Worm (Caenorhabditis elegans) whole organism, mixed stage, embryonic: Measurements from ENCODE around the gene rbm-22.

Experiments
- M03D4.4 ChIP-seq: sonication (generic microtip); optimal IDR thresholded peaks from 2 replicates; lab custom pipeline; 2017; ENCODE audit warnings: mild to moderate bottlenecking, missing genetic modification characterization, missing compliant biosample characterization
- blmp-1 ChIP-seq: fragments of 150-350 bp; optimal IDR thresholded peaks from 2 replicates; lab custom pipeline; 2014; ENCODE audit warnings: missing biosample characterization, missing genetic modification characterization
- ceh-39 ChIP-seq: fragments of 150-350 bp; optimal IDR thresholded peaks from 2 replicates; lab custom pipeline; 2014; ENCODE audit warnings: missing biosample characterization, missing genetic modification characterization
- ceh-43 ChIP-seq: fragments of 200-800 bp; sonication (Bioruptor generic); optimal IDR thresholded peaks from 2 replicates; lab custom pipeline; 2018; ENCODE audit warnings: mild to moderate bottlenecking, missing genetic modification characterization, moderate library complexity, missing compliant biosample characterization
- ces-1 ChIP-seq: fragments of 150-350 bp; optimal IDR thresholded peaks from 2 replicates; lab custom pipeline; 2014; ENCODE audit warnings: missing biosample characterization, missing genetic modification reagents, missing genetic modification characterization
- cnd-1 ChIP-seq: fragments of 200-800 bp; sonication (Bioruptor generic); optimal IDR thresholded peaks from 2 replicates; lab custom pipeline; 2018; ENCODE audit warnings: mild to moderate bottlenecking, missing genetic modification characterization, missing compliant biosample characterization
- drap-1 ChIP-seq: fragments of 200-800 bp; sonication (Bioruptor generic); optimal IDR thresholded peaks from 3 replicates; lab custom pipeline; 2018; ENCODE audit warnings: mild to moderate bottlenecking, missing genetic modification characterization, missing compliant biosample characterization
- elt-1 ChIP-seq: sonication (generic microtip); optimal IDR thresholded peaks from 2 replicates; lab custom pipeline; 2017; ENCODE audit warnings: missing genetic modification characterization, mild to moderate bottlenecking, missing compliant biosample characterization, antibody characterized with exemption, moderate library complexity, borderline replicate concordance; ENCODE audit not compliant: insufficient read depth
- elt-3 ChIP-seq: fragments of 150-350 bp; optimal IDR thresholded peaks from 2 replicates; lab custom pipeline; 2014; ENCODE audit warnings: missing biosample characterization, missing genetic modification characterization
- flh-1 ChIP-seq: fragments of 200-800 bp; sonication (Bioruptor generic); optimal IDR thresholded peaks from 2 replicates; lab custom pipeline; 2018; ENCODE audit warnings: mild to moderate bottlenecking, missing genetic modification characterization, moderate library complexity, missing compliant biosample characterization
- ham-2 ChIP-seq: fragments of 200-800 bp; sonication (Bioruptor generic); optimal IDR thresholded peaks from 2 replicates; lab custom pipeline; 2018; ENCODE audit warnings: mild to moderate bottlenecking, missing genetic modification characterization, missing compliant biosample characterization
- hlh-1 ChIP-seq: fragments of 150-350 bp; optimal IDR thresholded peaks from 2 replicates; lab custom pipeline; 2014; ENCODE audit warnings: missing biosample characterization, missing genetic modification reagents, missing genetic modification characterization
- lin-13 ChIP-seq: fragments of 150-350 bp; optimal IDR thresholded peaks from 2 replicates; lab custom pipeline; 2014; ENCODE audit warnings: missing biosample characterization, missing genetic modification characterization
- lin-32 ChIP-seq: fragments of 200-800 bp; sonication (Bioruptor generic); optimal IDR thresholded peaks from 2 replicates; lab custom pipeline; 2018; ENCODE audit warnings: mild to moderate bottlenecking, missing genetic modification characterization, missing compliant biosample characterization
- lsy-2 ChIP-seq: fragments of 150-350 bp; optimal IDR thresholded peaks from 2 replicates; lab custom pipeline; 2014; ENCODE audit warnings: missing biosample characterization, missing genetic modification characterization
- mab-5 ChIP-seq: fragments of 150-350 bp; optimal IDR thresholded peaks from 2 replicates; lab custom pipeline; 2014; ENCODE audit warnings: missing biosample characterization, missing genetic modification characterization
- mep-1 ChIP-seq: fragments of 150-350 bp; optimal IDR thresholded peaks from 2 replicates; lab custom pipeline; 2017; ENCODE audit warnings: missing biosample characterization, missing genetic modification reagents, missing genetic modification characterization, inconsistent platforms
- nhr-237 ChIP-seq: fragments of 150-350 bp; optimal IDR thresholded peaks from 2 replicates; lab custom pipeline; 2014; ENCODE audit warnings: missing biosample characterization, missing genetic modification characterization
- nhr-28 ChIP-seq: fragments of 150-350 bp; optimal IDR thresholded peaks from 2 replicates; lab custom pipeline; 2014; ENCODE audit warnings: missing biosample characterization, missing genetic modification characterization
- nhr-76 ChIP-seq: sonication (generic microtip); optimal IDR thresholded peaks from 2 replicates; lab custom pipeline; 2017; ENCODE audit warnings: missing biosample characterization, missing genetic modification characterization
- pha-4 ChIP-seq: fragments of 150-350 bp; optimal IDR thresholded peaks from 2 replicates; lab custom pipeline; 2018; ENCODE audit warnings: missing biosample characterization, missing genetic modification reagents, missing genetic modification characterization
- sem-2 ChIP-seq: fragments of 200-800 bp; sonication (Bioruptor generic); optimal IDR thresholded peaks from 2 replicates; lab custom pipeline; 2018; ENCODE audit warnings: mild to moderate bottlenecking, missing genetic modification characterization, missing compliant biosample characterization
- snpc-4 ChIP-seq: fragments of 150-350 bp; optimal IDR thresholded peaks from 2 replicates; lab custom pipeline; 2014; ENCODE audit warnings: missing biosample characterization, missing genetic modification characterization
- sptf-1 ChIP-seq: sonication (generic microtip); optimal IDR thresholded peaks from 2 replicates; lab custom pipeline; 2017; ENCODE audit warnings: mild to moderate bottlenecking, missing genetic modification characterization, moderate library complexity, missing compliant biosample characterization
- tbx-8 ChIP-seq: fragments of 200-800 bp; sonication (Bioruptor generic); optimal IDR thresholded peaks from 2 replicates; lab custom pipeline; 2018; ENCODE audit warnings: mild to moderate bottlenecking, missing genetic modification characterization, moderate library complexity, missing compliant biosample characterization
- unc-39 ChIP-seq: fragments of 150-350 bp; optimal IDR thresholded peaks from 2 replicates; lab custom pipeline; 2014; ENCODE audit warnings: missing biosample characterization, missing genetic modification characterization
- zip-8 ChIP-seq: fragments of 150-350 bp; optimal IDR thresholded peaks from 2 replicates; lab custom pipeline; 2014; ENCODE audit warnings: missing biosample characterization, missing genetic modification characterization
- ztf-11 ChIP-seq: fragments of 150-350 bp; optimal IDR thresholded peaks from 2 replicates; lab custom pipeline; 2014; ENCODE audit warnings: missing biosample characterization, missing genetic modification characterization

The rbm-22 gene

ce11 chrIV:10879542-10879941 lies 18.3 kb downstream of the rbm-22 start, which contains the start of gene sdz-13:
Gene sdz-13, minus strand, starts transcription at chrIV:10879642.
- TF ChIP-seq lin-13 (no peak), cnd-1 (tag; lab: Kevin White, UChicago) (no peak), elt-1 (tag; lab: Kevin White, UChicago) (no peak), M03D4.4 (tag; lab: Kevin White, UChicago) (no peak)

- TF ChIP-seq elt-1 (tag; lab: Kevin White, UChicago) (no peak), sem-2 (GFP tag; lab: Kevin White, UChicago) (no peak), blmp-1 (no peak), ztf-11 (tag; lab: Kevin White, UChicago) (no peak), pha-4 (tag; lab: Kevin White, UChicago) (no peak), ham-2 (GFP tag; lab: Kevin White, UChicago) (no peak)
- TF ChIP-seq, all 35 proteins: peak for 0
These were observed 19.1 kb downstream of the rbm-22 start, which contains the start of gene fipr-15 for ce11 chrIV:10880264-10880663. Gene fipr-15, plus strand, starts transcription at chrIV:10880564.

- TF ChIP-seq M03D4.4 (tag; lab: Kevin White, UChicago) (no peak), drap-1 (GFP tag; lab: Kevin White, UChicago) (no peak), elt-3 (tag; lab: Kevin White, UChicago) (no peak), elt-1 (tag; lab: Kevin White, UChicago) (peak; percentile 88)
These were observed 20.0 kb downstream of the rbm-22 start, which contains the start of gene F13E9.13 for ce11 chrIV:10881230-10881629. Gene F13E9.13, plus strand, starts transcription at chrIV:10881546.

- TF ChIP-seq mab-5 (tag; lab: Kevin White, UChicago) (no peak), pha-4 (tag; lab: Kevin White, UChicago) (no peak), drap-1 (GFP tag; lab: Kevin White, UChicago) (no peak), lin-32 (GFP tag; lab: Kevin White, UChicago) (no peak), tbx-8 (GFP tag; lab: Kevin White, UChicago) (no peak), zip-8 (no peak), ces-1 (GFP tag; lab: Kevin White, UChicago) (no peak), nhr-237 (tag; lab: Kevin White, UChicago) (no peak), ham-2 (GFP tag; lab: Kevin White, UChicago) (no peak), snpc-4 (tag; lab: Kevin White, UChicago) (no peak), blmp-1 (no peak), nhr-76 (no peak), unc-39 (tag; lab: Kevin White, UChicago) (no peak), sem-2 (GFP tag; lab: Kevin White, UChicago) (no peak), flh-1 (GFP tag; lab: Kevin White, UChicago) (no peak)
These were observed 23.1 kb downstream of the rbm-22 start, which contains the start of gene F13E9.5 for ce11 chrIV:10884263-10884662. Gene F13E9.5, minus strand, starts transcription at chrIV:10884363.

ce11 chrIV:10885915-10886314 lies 24.7 kb downstream of the rbm-22 start, which contains the start of gene srlf-11:
Gene srlf-11, minus strand, starts transcription at chrIV:10886015.
- TF ChIP-seq ztf-11 (tag; lab: Kevin White, UChicago) (no peak), hlh-1 (tag; lab: Kevin White, UChicago) (no peak), blmp-1 (no peak), cnd-1 (tag; lab: Kevin White, UChicago) (no peak)

- TF ChIP-seq nhr-237 (tag; lab: Kevin White, UChicago) (no peak), unc-39 (tag; lab: Kevin White, UChicago) (no peak), sptf-1 (no peak), lsy-2 (tag; lab: Kevin White, UChicago) (no peak), elt-3 (tag; lab: Kevin White, UChicago) (no peak), mab-5 (tag; lab: Kevin White, UChicago) (no peak), lin-13 (no peak), snpc-4 (tag; lab: Kevin White, UChicago) (no peak), ceh-39 (no peak), blmp-1 (no peak), hlh-1 (tag; lab: Kevin White, UChicago) (no peak), tbx-8 (GFP tag; lab: Kevin White, UChicago) (no peak), ceh-43 (no peak), nhr-28 (tag; lab: Kevin White, UChicago) (no peak), M03D4.4 (tag; lab: Kevin White, UChicago) (no peak), mep-1 (tag; lab: Kevin White, UChicago) (no peak), lin-32 (GFP tag; lab: Kevin White, UChicago) (no peak), pha-4 (tag; lab: Kevin White, UChicago) (no peak)
These were observed 26.1 kb downstream of the rbm-22 start, which contains the start of gene F13E9.16 for ce11 chrIV:10887285-10887684. Gene F13E9.16, minus strand, starts transcription at chrIV:10887385.
